Worm (Caenorhabditis elegans) whole organism, L2 larva: ENCODE data around the gene D2024.4.

Source experiments
- C34F6.9 ChIP-seq: fragments of 150-350 bp; optimal IDR thresholded peaks from 2 replicates; lab custom pipeline; 2014; ENCODE audit warnings: missing biosample characterization, missing genetic modification characterization
- F13H6.1 ChIP-seq: sonication (generic microtip); optimal IDR thresholded peaks from 2 replicates; lab custom pipeline; 2016; ENCODE audit warnings: missing genetic modification characterization, missing compliant biosample characterization
- R02D3.7 ChIP-seq: fragments of 150-350 bp; optimal IDR thresholded peaks from 2 replicates; lab custom pipeline; 2014; ENCODE audit warnings: missing biosample characterization, missing genetic modification characterization
- ZK546.5 ChIP-seq: sonication (generic microtip); optimal IDR thresholded peaks from 2 replicates; lab custom pipeline; 2017; ENCODE audit warnings: missing biosample characterization, missing genetic modification characterization
- alr-1 ChIP-seq: fragments of 150-350 bp; optimal IDR thresholded peaks from 2 replicates; lab custom pipeline; 2014; ENCODE audit warnings: missing biosample characterization, missing genetic modification characterization
- aly-2 ChIP-seq: fragments of 150-350 bp; optimal IDR thresholded peaks from 2 replicates; lab custom pipeline; 2014; ENCODE audit warnings: missing biosample characterization, missing genetic modification characterization
- ama-1 ChIP-seq: fragments of 150-350 bp; optimal IDR thresholded peaks from 2 replicates; lab custom pipeline; 2018; ENCODE audit warnings: inconsistent platforms
- blmp-1 ChIP-seq: sonication (generic microtip); optimal IDR thresholded peaks from 2 replicates; lab custom pipeline; 2017; ENCODE audit warnings: missing genetic modification characterization, mild to moderate bottlenecking, missing compliant biosample characterization, antibody characterized with exemption, moderate library complexity; ENCODE audit not compliant: insufficient read depth
- ceh-16 ChIP-seq: fragments of 150-350 bp; optimal IDR thresholded peaks from 2 replicates; lab custom pipeline; 2014; ENCODE audit warnings: missing biosample characterization, missing genetic modification characterization
- ceh-82 ChIP-seq: fragments of 150-350 bp; optimal IDR thresholded peaks from 2 replicates; lab custom pipeline; 2014; ENCODE audit warnings: missing biosample characterization, missing genetic modification characterization
- crh-2 ChIP-seq: sonication (generic microtip); optimal IDR thresholded peaks from 2 replicates; lab custom pipeline; 2017; ENCODE audit warnings: missing biosample characterization, missing genetic modification characterization
- dmd-4 ChIP-seq: sonication (generic microtip); optimal IDR thresholded peaks from 2 replicates; lab custom pipeline; 2017; ENCODE audit warnings: missing biosample characterization, missing genetic modification characterization
- egl-27 ChIP-seq: sonication (generic microtip); optimal IDR thresholded peaks from 3 replicates; lab custom pipeline; 2017; ENCODE audit warnings: missing biosample characterization, missing genetic modification reagents, missing genetic modification characterization
- elt-3 ChIP-seq: sonication (generic microtip); optimal IDR thresholded peaks from 2 replicates; lab custom pipeline; 2017; ENCODE audit warnings: missing biosample characterization, missing genetic modification characterization
- fos-1 ChIP-seq: fragments of 150-350 bp; optimal IDR thresholded peaks from 2 replicates; lab custom pipeline; 2014; ENCODE audit warnings: missing biosample characterization, missing genetic modification characterization
- gmeb-1 ChIP-seq: fragments of 150-350 bp; optimal IDR thresholded peaks from 2 replicates; lab custom pipeline; 2014; ENCODE audit warnings: missing biosample characterization, missing genetic modification characterization
- lin-13 ChIP-seq: fragments of 150-350 bp; optimal IDR thresholded peaks from 2 replicates; lab custom pipeline; 2014; ENCODE audit warnings: missing biosample characterization, missing genetic modification reagents, missing genetic modification characterization
- lsy-2 ChIP-seq, 2 experiments: fragments of 150-350 bp in 1 of 2; sonication (generic microtip) in 1 of 2; optimal IDR thresholded peaks; 2 replicates each; lab custom pipeline; 2014 to 2017; ENCODE audit warnings: missing biosample characterization in 2 of 2, missing genetic modification characterization in 2 of 2
- mab-5 ChIP-seq: fragments of 150-350 bp; optimal IDR thresholded peaks from 2 replicates; lab custom pipeline; 2014; ENCODE audit warnings: missing biosample characterization, missing genetic modification characterization
- mdl-1 ChIP-seq, 2 experiments: fragments of 150-350 bp in 1 of 2; sonication (generic microtip) in 1 of 2; optimal IDR thresholded peaks; 2 replicates each; lab custom pipeline; 2017; ENCODE audit warnings: missing biosample characterization in 2 of 2, missing genetic modification characterization in 2 of 2
- nhr-11 ChIP-seq: fragments of 150-350 bp; optimal IDR thresholded peaks from 2 replicates; lab custom pipeline; 2014; ENCODE audit warnings: missing biosample characterization, missing genetic modification characterization
- nhr-12 ChIP-seq: fragments of 150-350 bp; optimal IDR thresholded peaks from 2 replicates; lab custom pipeline; 2014; ENCODE audit warnings: missing biosample characterization, missing genetic modification characterization
- nhr-129 ChIP-seq: fragments of 150-350 bp; optimal IDR thresholded peaks from 2 replicates; lab custom pipeline; 2014; ENCODE audit warnings: missing biosample characterization, missing genetic modification characterization
- nhr-21 ChIP-seq: fragments of 150-350 bp; optimal IDR thresholded peaks from 2 replicates; lab custom pipeline; 2014; ENCODE audit warnings: missing biosample characterization, missing genetic modification characterization
- nhr-23 ChIP-seq: fragments of 150-350 bp; optimal IDR thresholded peaks from 2 replicates; lab custom pipeline; 2014; ENCODE audit warnings: missing biosample characterization, missing genetic modification reagents, missing genetic modification characterization
- nhr-237 ChIP-seq: fragments of 150-350 bp; optimal IDR thresholded peaks from 2 replicates; lab custom pipeline; 2014; ENCODE audit warnings: missing biosample characterization, missing genetic modification characterization
- nhr-25 ChIP-seq: fragments of 150-350 bp; sonication (generic microtip); optimal IDR thresholded peaks from 3 replicates; lab custom pipeline; 2014; ENCODE audit warnings: missing biosample characterization, missing genetic modification characterization
- peb-1 ChIP-seq: fragments of 150-350 bp; optimal IDR thresholded peaks from 2 replicates; lab custom pipeline; 2014; ENCODE audit warnings: missing biosample characterization, missing genetic modification characterization
- sem-4 ChIP-seq: fragments of 150-350 bp; optimal IDR thresholded peaks from 2 replicates; lab custom pipeline; 2014; ENCODE audit warnings: missing biosample characterization, missing genetic modification reagents, missing genetic modification characterization
- skn-1 ChIP-seq: sonication (generic microtip); optimal IDR thresholded peaks from 2 replicates; lab custom pipeline; 2017; ENCODE audit warnings: missing biosample characterization, missing genetic modification characterization
- sma-3 ChIP-seq: sonication (generic microtip); optimal IDR thresholded peaks from 2 replicates; lab custom pipeline; 2016; ENCODE audit warnings: missing genetic modification reagents, missing genetic modification characterization, missing compliant biosample characterization
- sma-9 ChIP-seq, 2 experiments: fragments of 150-350 bp in 1 of 2; sonication (generic microtip) in 1 of 2; optimal IDR thresholded peaks; 2 replicates each; lab custom pipeline; 2014 to 2016; ENCODE audit warnings: missing genetic modification characterization in 2 of 2, mild to moderate bottlenecking in 1 of 2, missing biosample characterization in 1 of 2, missing compliant biosample characterization in 1 of 2, missing genetic modification reagents in 1 of 2, moderate library complexity in 1 of 2
- unc-39 ChIP-seq: fragments of 150-350 bp; optimal IDR thresholded peaks from 2 replicates; lab custom pipeline; 2014; ENCODE audit warnings: missing biosample characterization, missing genetic modification characterization
- unc-55 ChIP-seq: fragments of 150-350 bp; sonication (generic microtip); optimal IDR thresholded peaks from 3 replicates; lab custom pipeline; 2014; ENCODE audit warnings: missing biosample characterization, missing genetic modification reagents, missing genetic modification characterization
- zag-1 ChIP-seq: fragments of 150-350 bp; optimal IDR thresholded peaks from 2 replicates; lab custom pipeline; 2014; ENCODE audit warnings: missing biosample characterization, missing genetic modification characterization
- ztf-1 ChIP-seq: fragments of 200-800 bp; sonication (Bioruptor generic); conservative IDR thresholded peaks from 2 replicates; pipeline ENCODE4 v1.3.6; 2022; ENCODE audit warnings: missing genetic modification characterization, missing compliant biosample characterization
- ztf-4 ChIP-seq: fragments of 150-350 bp; optimal IDR thresholded peaks from 2 replicates; lab custom pipeline; 2014; ENCODE audit warnings: missing biosample characterization, missing genetic modification characterization

D2024.4 gene

DNA sequence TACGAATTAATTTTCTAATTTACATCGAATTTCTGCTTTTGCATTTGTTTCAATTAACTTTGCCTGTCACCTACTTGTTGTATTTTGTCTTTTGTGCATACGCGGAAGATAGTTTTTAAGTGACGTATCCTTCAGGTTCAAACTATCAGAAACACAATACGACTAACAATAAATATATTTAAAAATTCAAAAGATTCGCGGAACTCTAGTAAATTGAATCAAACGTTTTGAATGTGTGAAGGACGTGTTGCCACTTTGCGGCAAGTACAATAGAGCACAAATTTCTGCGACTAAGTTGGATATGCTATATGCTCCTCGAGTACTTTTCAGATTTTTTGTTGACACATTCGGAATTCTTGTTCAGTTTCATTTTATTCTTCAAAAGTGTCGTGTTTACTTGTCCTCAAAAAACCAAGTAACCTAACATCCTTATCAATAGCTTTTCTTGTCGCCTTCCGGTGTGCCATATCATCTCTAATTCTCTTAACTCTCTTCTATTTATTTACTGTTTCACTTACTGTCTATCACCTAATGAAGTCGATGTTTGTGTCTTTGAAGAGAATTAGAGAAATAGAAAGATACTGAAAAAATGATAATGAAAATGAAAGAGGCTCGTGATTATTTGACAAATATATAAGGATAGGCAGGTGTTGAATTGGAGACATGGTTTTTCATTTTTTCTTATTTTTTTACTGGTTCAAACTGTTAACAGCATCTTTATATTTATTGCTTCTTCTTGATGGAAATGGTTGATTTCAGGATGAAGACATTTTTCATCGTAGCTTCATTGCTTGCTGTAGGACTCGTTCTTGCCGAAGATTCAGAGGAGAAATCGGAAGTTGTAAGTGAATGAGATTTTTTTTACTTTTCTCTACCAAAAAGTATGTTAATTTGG lies 42.3 kb upstream of the D2024.4 start, which contains the start of gene srlf-7:
srlf-7 (plus strand) TSS at position 760 of the 895 bp plus-strand sequence.
- TF ChIP-seq sma-3 (peak; percentile 78), sma-9 (GFP tag; optimal IDR thresholded peaks at IDR 0.05; lab: Kevin White, UChicago) (peak; percentile 82), sma-9 (tag; optimal IDR thresholded peaks at IDR 0.05; lab: Kevin White, UChicago) (no peak), nhr-23 (tag; lab: Kevin White, UChicago) (no peak), F13H6.1 (tag; lab: Kevin White, UChicago) (peak; percentile 43), nhr-25 (tag; lab: Kevin White, UChicago) (peak; percentile 70), fos-1 (tag; lab: Kevin White, UChicago) (peak; percentile 98), ceh-16 (tag; lab: Kevin White, UChicago) (no peak), zag-1 (tag; lab: Kevin White, UChicago) (no peak), blmp-1 (peak; percentile 77), gmeb-1 (peak; percentile 75), sem-4 (tag; lab: Kevin White, UChicago) (no peak), crh-2 (tag; lab: Kevin White, UChicago) (peak; percentile 76), aly-2 (tag; lab: Kevin White, UChicago) (no peak), C34F6.9 (tag; lab: Kevin White, UChicago) (peak; percentile 21), nhr-21 (peak; percentile 41), nhr-129 (tag; lab: Kevin White, UChicago) (peak; percentile 27), mdl-1 (tag; optimal IDR thresholded peaks at IDR 0.05; lab: Kevin White, UChicago) (peak in 1 of 2 experiments; percentile 11), ceh-82 (no peak), egl-27 (tag; lab: Kevin White, UChicago) (peak; percentile 77)

DNA sequence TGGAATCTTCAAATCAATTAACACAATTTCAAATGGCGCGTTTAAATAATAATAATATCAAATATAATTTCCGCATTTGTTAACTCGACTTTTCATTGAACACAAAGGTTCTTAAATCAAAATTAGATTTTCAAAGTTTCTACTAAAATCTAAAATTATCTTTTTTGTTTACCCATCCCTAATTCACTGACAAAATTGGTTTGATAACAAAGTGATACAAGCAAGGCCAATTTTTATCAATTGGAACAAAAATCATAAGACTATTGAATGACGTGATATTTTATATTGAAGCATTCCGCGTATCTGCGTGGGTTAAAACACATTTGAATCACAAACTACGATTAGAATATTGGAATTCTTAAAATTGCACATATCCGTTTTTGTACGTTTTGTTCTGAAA lies 40.6 kb upstream of the D2024.4 start:
- TF ChIP-seq aly-2 (tag; lab: Kevin White, UChicago) (no peak), crh-2 (tag; lab: Kevin White, UChicago) (peak; percentile 47), gmeb-1 (peak; percentile 51), peb-1 (tag; lab: Kevin White, UChicago) (no peak), ZK546.5 (tag; lab: Kevin White, UChicago) (no peak), nhr-237 (tag; lab: Kevin White, UChicago) (no peak), sma-9 (GFP tag; optimal IDR thresholded peaks at IDR 0.05; lab: Kevin White, UChicago) (peak; percentile 83), sma-9 (tag; optimal IDR thresholded peaks at IDR 0.05; lab: Kevin White, UChicago) (no peak), ztf-4 (tag; lab: Kevin White, UChicago) (no peak), sma-3 (peak; percentile 38), nhr-21 (peak; percentile 0), fos-1 (tag; lab: Kevin White, UChicago) (peak; percentile 78)
- TF ChIP-seq, all 48 proteins: peak for 6

DNA sequence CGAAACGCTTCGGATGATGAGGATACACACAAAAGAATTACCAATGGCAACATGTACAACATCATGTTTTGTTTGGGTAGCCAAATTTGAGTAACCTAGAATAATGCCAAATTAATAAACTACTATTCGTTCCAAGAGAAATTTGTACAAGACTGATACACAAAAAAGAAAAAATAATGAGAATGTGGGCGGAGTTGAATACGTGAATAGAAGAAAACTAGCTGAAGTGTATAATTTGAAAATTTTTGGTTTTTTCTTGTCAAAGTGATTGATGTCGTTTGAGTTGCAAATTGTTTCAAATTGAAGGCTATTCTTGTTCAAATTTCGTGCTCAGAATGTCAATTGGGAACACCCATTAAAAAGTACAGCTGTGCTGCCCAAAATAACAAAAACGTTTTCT lies 39.3 kb upstream of the D2024.4 start, which contains the start of gene R13A1.5:
R13A1.5 (minus strand) TSS at position 101 of the 400 bp plus-strand sequence.
- TF ChIP-seq R02D3.7 (tag; lab: Kevin White, UChicago): no peak
- no peak for TF ChIP-seq ceh-16 (tag; lab: Kevin White, UChicago)
- TF ChIP-seq crh-2 (tag; lab: Kevin White, UChicago): no peak
- no peak for TF ChIP-seq blmp-1
- TF ChIP-seq alr-1: no peak
- TF ChIP-seq nhr-11 (tag; lab: Kevin White, UChicago): no peak
- TF ChIP-seq lsy-2 (tag; optimal IDR thresholded peaks at IDR 0.05; lab: Kevin White, UChicago): no peak
- TF ChIP-seq nhr-25 (tag; lab: Kevin White, UChicago): no peak
- no peak for TF ChIP-seq ama-1 (lab: Kevin White, UChicago)
- no peak for TF ChIP-seq sma-3
- TF ChIP-seq mdl-1 (tag; optimal IDR thresholded peaks at IDR 0.05; lab: Kevin White, UChicago): no peak
- no peak for TF ChIP-seq nhr-12 (tag; lab: Kevin White, UChicago)
- TF ChIP-seq egl-27 (tag; lab: Kevin White, UChicago): no peak
- no peak for TF ChIP-seq nhr-237 (tag; lab: Kevin White, UChicago)
- TF ChIP-seq fos-1 (tag; lab: Kevin White, UChicago): no peak
- TF ChIP-seq dmd-4 (tag; lab: Kevin White, UChicago): no peak
- TF ChIP-seq sem-4 (tag; lab: Kevin White, UChicago): no peak
- TF ChIP-seq elt-3 (tag; lab: Kevin White, UChicago): no peak
- TF ChIP-seq, all 48 proteins: peak for 0

DNA sequence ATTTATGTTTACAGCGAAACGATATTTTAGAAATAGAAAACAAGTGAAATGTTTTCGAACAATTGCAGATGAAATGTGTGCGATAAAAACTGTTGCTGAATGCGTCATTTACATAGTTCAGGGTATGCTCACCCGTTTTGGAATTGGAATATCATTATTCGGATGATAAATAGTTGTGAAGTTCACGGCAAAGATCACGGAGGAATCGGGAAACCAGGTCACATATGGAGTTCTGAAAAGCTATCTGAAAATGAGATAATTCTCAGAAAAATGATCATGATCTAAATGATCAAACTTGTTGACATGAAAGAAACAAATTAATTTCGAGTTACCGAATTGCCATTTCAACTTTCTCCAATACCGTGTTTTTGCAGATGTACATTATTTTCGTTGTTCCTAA lies 35.3 kb upstream of the D2024.4 start, which contains the start of gene best-16:
best-16 (minus strand) TSS at position 101 of the 400 bp plus-strand sequence.
- TF ChIP-seq unc-55 (GFP tag; lab: Kevin White, UChicago) (no peak), zag-1 (tag; lab: Kevin White, UChicago) (no peak), sma-9 (GFP tag; optimal IDR thresholded peaks at IDR 0.05; lab: Kevin White, UChicago) (no peak), sma-9 (tag; optimal IDR thresholded peaks at IDR 0.05; lab: Kevin White, UChicago) (no peak), ceh-16 (tag; lab: Kevin White, UChicago) (no peak), skn-1 (tag; lab: Kevin White, UChicago) (no peak), C34F6.9 (tag; lab: Kevin White, UChicago) (no peak), mab-5 (tag; lab: Kevin White, UChicago) (no peak), lin-13 (GFP tag; lab: Kevin White, UChicago) (no peak), unc-39 (tag; lab: Kevin White, UChicago) (no peak), ztf-1 (no peak)
